Worm (Caenorhabditis elegans) whole organism, L1 larva: ENCODE measurements around the gene F22F7.8.

Experiments used
- egl-27 ChIP-seq, 2 experiments: fragments of 150-350 bp in 1 of 2; sonication (generic microtip); optimal IDR thresholded peaks; 3 replicates each; lab custom pipeline; 2017 to 2018; ENCODE audit warnings: missing biosample characterization in 2 of 2, missing genetic modification characterization in 2 of 2, missing genetic modification reagents in 2 of 2
- elt-3 ChIP-seq, 6 experiments: fragments of 150-350 bp in 1 of 6; sonication (generic microtip); optimal IDR thresholded peaks; 2 replicates each; lab custom pipeline; 2017 to 2018; ENCODE audit warnings: missing biosample characterization in 6 of 6, missing genetic modification characterization in 6 of 6, inconsistent platforms in 1 of 6
- fos-1 ChIP-seq: fragments of 150-350 bp; optimal IDR thresholded peaks from 2 replicates; lab custom pipeline; 2014; ENCODE audit warnings: missing biosample characterization, missing genetic modification characterization
- nhr-19 ChIP-seq: fragments of 200-800 bp; sonication (Bioruptor generic); conservative IDR thresholded peaks from 2 replicates; pipeline ENCODE4 v1.3.6; 2022; ENCODE audit warnings: missing genetic modification characterization, missing compliant biosample characterization
- skn-1 ChIP-seq: fragments of 150-350 bp; optimal IDR thresholded peaks from 2 replicates; lab custom pipeline; 2014; ENCODE audit warnings: missing biosample characterization, missing genetic modification characterization

DNA sequence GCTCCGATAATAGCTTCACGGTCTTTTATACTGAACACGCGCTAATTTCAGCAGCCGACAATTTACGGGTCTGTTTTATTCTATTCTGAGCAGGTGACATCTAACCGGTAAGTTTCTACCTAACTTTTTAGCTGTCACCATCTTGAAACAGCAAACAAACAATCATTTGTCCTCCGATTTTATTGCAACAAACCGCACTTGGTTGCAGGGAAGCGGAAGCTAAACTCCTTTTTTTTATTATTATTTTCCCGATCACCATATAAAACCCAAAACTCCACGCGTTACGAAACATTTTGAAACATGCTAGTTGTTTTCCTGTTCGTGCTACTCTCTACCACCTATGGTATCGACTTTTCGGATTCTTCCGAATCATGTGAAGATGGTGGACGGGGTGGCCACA is 24.1 kb downstream of the F22F7.8 start, which contains the start of gene clec-208:
- TF ChIP-seq nhr-19 (no peak), fos-1 (no peak), elt-3 (tag; optimal IDR thresholded peaks at IDR 0.05; lab: Kevin White, UChicago) (no peak), skn-1 (tag; lab: Kevin White, UChicago) (no peak), egl-27 (tag; optimal IDR thresholded peaks at IDR 0.05; lab: Kevin White, UChicago) (no peak)
